Fruit fly (Drosophila melanogaster): ENCODE measurements around the gene CG17650.

- TF ChIP-seq CG11617 (GFP tag; optimal IDR thresholded peaks at IDR 0.05) (no peak), CG7101 (tag; optimal IDR thresholded peaks at IDR 0.05) (no peak), cnc (optimal IDR thresholded peaks at IDR 0.05) (no peak), Clk (GFP tag; optimal IDR thresholded peaks at IDR 0.05) (no peak), kay (GFP tag; ENCODE audit: borderline replicate concordance) (no peak), pad (GFP tag; optimal IDR thresholded peaks at IDR 0.05) (no peak), Crg-1 (GFP tag; optimal IDR thresholded peaks at IDR 0.05) (no peak)
These were observed 49.6 kb downstream of the CG17650 start for dm6 chr2L:1709316-1709715.
